Fruit fly (Drosophila melanogaster) whole organism, embryonic: ENCODE results near the gene CHES-1-like.
A peak's percentile ranks its signal among the peaks of the same experiment; 100 is the strongest.

Experiments used
- B-H2 ChIP-seq: fragments of 200-800 bp; sonication (Bioruptor generic); optimal IDR thresholded peaks from 2 replicates; lab custom pipeline; 2018; ENCODE audit warnings: missing biosample characterization, mild to moderate bottlenecking, missing genetic modification characterization
- Bgb ChIP-seq: fragments of 200-800 bp; sonication (Bioruptor generic); IDR thresholded peaks from 2 replicates; pipeline ENCODE4 v1.3.6; 2022; ENCODE audit warnings: missing biosample characterization, missing genetic modification characterization; ENCODE audit not compliant: partially characterized antibody
- C15 ChIP-seq: fragments of 200-800 bp; sonication (Bioruptor generic); IDR thresholded peaks from 3 replicates; pipeline ENCODE4 v1.3.6; 2022; ENCODE audit warnings: missing biosample characterization, missing genetic modification characterization
- CG10366 ChIP-seq: fragments of 200-800 bp; sonication (Bioruptor generic); IDR thresholded peaks from 2 replicates; pipeline ENCODE4 v1.3.6; 2022; ENCODE audit warnings: missing biosample characterization, missing genetic modification characterization
- CG12071 ChIP-seq: fragments of 200-800 bp; sonication (Bioruptor generic); optimal IDR thresholded peaks from 3 replicates; lab custom pipeline; 2018; ENCODE audit warnings: missing biosample characterization, mild to moderate bottlenecking, missing genetic modification characterization
- CG14014 ChIP-seq: fragments of 200-800 bp; sonication (Bioruptor generic); IDR thresholded peaks from 2 replicates; pipeline ENCODE4 v1.3.6; 2022; ENCODE audit warnings: missing biosample characterization, missing genetic modification characterization
- CG1647 ChIP-seq: fragments of 200-800 bp; sonication (Bioruptor generic); optimal IDR thresholded peaks from 3 replicates; lab custom pipeline; 2016; ENCODE audit warnings: missing biosample characterization, missing genetic modification characterization
- CG18764 ChIP-seq: fragments of 200-800 bp; sonication (Bioruptor generic); optimal IDR thresholded peaks from 3 replicates; lab custom pipeline; 2016; ENCODE audit warnings: missing biosample characterization, missing genetic modification characterization
- CG2889 ChIP-seq: fragments of 200-800 bp; sonication (Bioruptor generic); IDR thresholded peaks from 3 replicates; pipeline ENCODE4 v1.3.6; 2022; ENCODE audit warnings: missing biosample characterization, missing genetic modification characterization
- CG31365 ChIP-seq: fragments of 200-800 bp; sonication (Bioruptor generic); optimal IDR thresholded peaks from 2 replicates; lab custom pipeline; 2018; ENCODE audit warnings: missing biosample characterization, mild to moderate bottlenecking, missing genetic modification characterization
- CG31441 ChIP-seq: fragments of 200-800 bp; sonication (Bioruptor generic); IDR thresholded peaks from 2 replicates; pipeline ENCODE4 v1.3.6; 2022; ENCODE audit warnings: missing biosample characterization, missing genetic modification characterization
- CG3838 ChIP-seq: fragments of 200-800 bp; sonication (Bioruptor generic); optimal IDR thresholded peaks from 3 replicates; lab custom pipeline; 2016; ENCODE audit warnings: missing biosample characterization, missing genetic modification characterization
- CG4730 ChIP-seq: fragments of 200-800 bp; sonication (Bioruptor generic); IDR thresholded peaks from 2 replicates; pipeline ENCODE4 v1.3.6; 2022; ENCODE audit warnings: missing biosample characterization, missing genetic modification characterization
- CG6175 ChIP-seq: fragments of 200-800 bp; sonication (Bioruptor generic); IDR thresholded peaks from 3 replicates; pipeline ENCODE4 v1.3.6; 2022; ENCODE audit warnings: missing biosample characterization, missing genetic modification characterization
- CG6683 ChIP-seq: fragments of 200-800 bp; sonication (Bioruptor generic); optimal IDR thresholded peaks from 2 replicates; lab custom pipeline; 2017; ENCODE audit warnings: missing biosample characterization, mild to moderate bottlenecking, missing genetic modification characterization, missing genetic modification reagents
- CG6813 ChIP-seq: fragments of 200-800 bp; sonication (Bioruptor generic); optimal IDR thresholded peaks from 2 replicates; lab custom pipeline; 2017; ENCODE audit warnings: missing biosample characterization, missing genetic modification characterization, mild to moderate bottlenecking, moderate library complexity, missing genetic modification reagents
- CG8089 ChIP-seq: fragments of 200-800 bp; sonication (Bioruptor generic); optimal IDR thresholded peaks from 3 replicates; lab custom pipeline; 2016; ENCODE audit warnings: missing biosample characterization, missing genetic modification characterization
- CG8290 ChIP-seq, 3 experiments: fragments of 200-800 bp; sonication (Bioruptor generic); optimal IDR thresholded peaks; 2 replicates each; lab custom pipeline; 2016 to 2019; ENCODE audit warnings: missing biosample characterization in 3 of 3, missing genetic modification characterization in 3 of 3, mild to moderate bottlenecking in 2 of 3, moderate library complexity in 1 of 3
- Camta ChIP-seq: fragments of 200-800 bp; sonication (Bioruptor generic); optimal IDR thresholded peaks from 2 replicates; lab custom pipeline; 2016; ENCODE audit warnings: missing biosample characterization, missing genetic modification characterization
- Deaf1 ChIP-seq: fragments of 200-800 bp; optimal IDR thresholded peaks from 3 replicates; lab custom pipeline; 2019; ENCODE audit warnings: missing biosample characterization, mild to moderate bottlenecking, missing genetic modification characterization, moderate library complexity
- Dip3 ChIP-seq: fragments of 200-800 bp; sonication (Bioruptor generic); optimal IDR thresholded peaks from 3 replicates; lab custom pipeline; 2016; ENCODE audit warnings: missing biosample characterization, missing genetic modification characterization
- Drgx ChIP-seq: fragments of 200-800 bp; sonication (Bioruptor generic); IDR thresholded peaks from 2 replicates; pipeline ENCODE4 v1.3.6; 2022; ENCODE audit warnings: missing biosample characterization, missing genetic modification characterization
- Eip74EF ChIP-seq, 2 experiments: fragments of 200-800 bp in 1 of 2; fragments of >200 bp in 1 of 2; sonication (Bioruptor generic) in 1 of 2; optimal IDR thresholded peaks; 2 replicates each; lab custom pipeline; 2017 to 2019; ENCODE audit warnings: missing biosample characterization in 2 of 2, missing genetic modification characterization in 2 of 2, mild to moderate bottlenecking in 1 of 2, moderate library complexity in 1 of 2
- Gsc ChIP-seq: fragments of 200-800 bp; sonication (Bioruptor generic); IDR thresholded peaks from 2 replicates; pipeline ENCODE4 v1.3.6; 2022; ENCODE audit warnings: missing biosample characterization, missing genetic modification characterization
- NC2α ChIP-seq: fragments of 200-800 bp; sonication (Bioruptor generic); optimal IDR thresholded peaks from 2 replicates; lab custom pipeline; 2016; ENCODE audit warnings: missing biosample characterization, missing genetic modification characterization
- NK7.1 ChIP-seq: fragments of 200-800 bp; sonication (Bioruptor generic); optimal IDR thresholded peaks from 3 replicates; lab custom pipeline; 2016; ENCODE audit warnings: missing biosample characterization, missing genetic modification characterization
- NfI ChIP-seq: fragments of 200-800 bp; sonication (Bioruptor generic); optimal IDR thresholded peaks from 3 replicates; lab custom pipeline; 2018; ENCODE audit warnings: missing biosample characterization, mild to moderate bottlenecking, missing genetic modification characterization, moderate library complexity
- cas ChIP-seq: fragments of 200-800 bp; sonication (Bioruptor generic); IDR thresholded peaks from 2 replicates; pipeline ENCODE4 v1.3.6; 2022; ENCODE audit warnings: missing biosample characterization, missing genetic modification characterization
- dati ChIP-seq: fragments of 200-800 bp; sonication (Bioruptor generic); IDR thresholded peaks from 2 replicates; pipeline ENCODE4 v1.3.6; 2022; ENCODE audit warnings: missing biosample characterization, missing genetic modification characterization
- disco-r ChIP-seq: fragments of 200-800 bp; sonication (Bioruptor generic); optimal IDR thresholded peaks from 2 replicates; lab custom pipeline; 2016; ENCODE audit warnings: missing biosample characterization, missing genetic modification characterization
- gcm ChIP-seq: fragments of 200-800 bp; sonication (Bioruptor generic); optimal IDR thresholded peaks from 2 replicates; lab custom pipeline; 2019; ENCODE audit warnings: missing biosample characterization, mild to moderate bottlenecking, missing genetic modification characterization, moderate library complexity
- gcm2 ChIP-seq: fragments of 200-800 bp; sonication (Bioruptor generic); optimal IDR thresholded peaks from 2 replicates; lab custom pipeline; 2016; ENCODE audit warnings: missing biosample characterization, missing genetic modification characterization
- knrl ChIP-seq: fragments of 200-800 bp; sonication (Bioruptor generic); IDR thresholded peaks from 3 replicates; pipeline ENCODE4 v1.3.6; 2022; ENCODE audit warnings: missing biosample characterization, missing genetic modification characterization; ENCODE audit not compliant: partially characterized antibody
- lov ChIP-seq, 2 experiments: fragments of 200-800 bp in 1 of 2; fragments of >200 bp in 1 of 2; sonication (Bioruptor generic) in 1 of 2; IDR thresholded peaks in 1 of 2; optimal IDR thresholded peaks in 1 of 2; 2 replicates in 1 of 2; 3 replicates in 1 of 2; pipeline versions ENCODE4 v1.3.6 to Lab custom; 2017 to 2022; ENCODE audit warnings: missing biosample characterization in 1 of 2, missing genetic modification characterization in 1 of 2
- mld ChIP-seq: fragments of 200-800 bp; sonication (Bioruptor generic); IDR thresholded peaks from 3 replicates; pipeline ENCODE4 v1.3.6; 2022; ENCODE audit warnings: missing biosample characterization, missing genetic modification characterization; ENCODE audit not compliant: partially characterized antibody
- oc ChIP-seq: fragments of 200-800 bp; sonication (Bioruptor generic); optimal IDR thresholded peaks from 2 replicates; lab custom pipeline; 2018; ENCODE audit warnings: missing biosample characterization, mild to moderate bottlenecking, missing genetic modification characterization, moderate library complexity
- schlank ChIP-seq: fragments of 200-800 bp; sonication (Bioruptor generic); optimal IDR thresholded peaks from 2 replicates; lab custom pipeline; 2018; ENCODE audit warnings: missing biosample characterization, mild to moderate bottlenecking, missing genetic modification characterization
- sisA ChIP-seq: fragments of 200-800 bp; sonication (Bioruptor generic); IDR thresholded peaks from 2 replicates; pipeline ENCODE4 v1.3.6; 2022; ENCODE audit warnings: missing biosample characterization, missing genetic modification characterization
- sna ChIP-seq: fragments of 200-800 bp; sonication (Bioruptor generic); IDR thresholded peaks from 2 replicates; pipeline ENCODE4 v1.3.6; 2022; ENCODE audit warnings: missing biosample characterization, missing genetic modification characterization; ENCODE audit not compliant: partially characterized antibody
- tap ChIP-seq: fragments of 200-800 bp; optimal IDR thresholded peaks from 3 replicates; lab custom pipeline; 2019; ENCODE audit warnings: missing biosample characterization, mild to moderate bottlenecking, missing genetic modification characterization, moderate library complexity
- ttk ChIP-seq: fragments of 200-800 bp; sonication (Bioruptor generic); IDR thresholded peaks from 2 replicates; pipeline ENCODE4 v2.1.2; 2022; ENCODE audit warnings: missing biosample characterization, missing genetic modification characterization

The CHES-1-like gene

dm6 chrX:7700239-7700793 is 8.9 kb downstream of the CHES-1-like start (continued):
- TF ChIP-seq CG2889 (GFP tag; lab: Robert Waterston, UW) (peak; percentile 94), B-H2 (GFP tag; lab: Kevin White, UChicago) (peak; percentile 95), CG3838 (GFP tag; lab: Kevin White, UChicago) (peak; percentile 76), CG12071 (GFP tag; lab: Kevin White, UChicago) (peak; percentile 96), dati (peak; percentile 85), Bgb (GFP tag; lab: Robert Waterston, UW) (no peak), CG31365 (peak; percentile 70), CG8290 (GFP tag; optimal IDR thresholded peaks at IDR 0.05; lab: Kevin White, UChicago) (peak; percentile 18), CG8290 (tag; optimal IDR thresholded peaks at IDR 0.05; lab: Kevin White, UChicago) (peak in 1 of 2 experiments; percentile 99), schlank (tag; lab: Kevin White, UChicago) (peak; percentile 87), CG10366 (peak; percentile 96), Gsc (GFP tag; lab: Robert Waterston, UW) (peak; percentile 85), NC2α (GFP tag; lab: Kevin White, UChicago) (peak; percentile 80), disco-r (GFP tag; lab: Kevin White, UChicago) (peak; percentile 83), sna (no peak), knrl (GFP tag; lab: Robert Waterston, UW) (no peak), CG14014 (GFP tag; lab: Robert Waterston, UW) (peak; percentile 95), CG6683 (peak; percentile 70), CG6813 (peak; percentile 81), CG6175 (GFP tag; lab: Robert Waterston, UW) (peak; percentile 91), gcm (GFP tag; lab: Kevin White, UChicago) (peak; percentile 77), oc (tag; lab: Kevin White, UChicago) (peak; percentile 86), cas (GFP tag; lab: Robert Waterston, UW) (peak; percentile 80), CG31441 (GFP tag; lab: Robert Waterston, UW) (peak; percentile 89), NK7.1 (GFP tag; lab: Kevin White, UChicago) (peak; percentile 87), mld (GFP tag; lab: Robert Waterston, UW) (no peak), ttk (peak; percentile 95), Eip74EF (GFP tag; optimal IDR thresholded peaks at IDR 0.05; lab: Kevin White, UChicago) (peak in 1 of 2 experiments; percentile 78), gcm2 (peak; percentile 82), Camta (GFP tag; lab: Kevin White, UChicago) (peak; percentile 76), CG4730 (GFP tag; lab: Robert Waterston, UW) (peak; percentile 89), CG1647 (GFP tag; lab: Kevin White, UChicago) (peak; percentile 87), CG18764 (GFP tag; lab: Kevin White, UChicago) (peak; percentile 84), Deaf1 (peak; percentile 59), Drgx (GFP tag; lab: Robert Waterston, UW) (peak; percentile 93), tap (peak; percentile 93), NfI (GFP tag; lab: Kevin White, UChicago) (peak; percentile 93), C15 (GFP tag; lab: Robert Waterston, UW) (peak; percentile 85; the same call in 2 of the 3 replicates), lov (optimal IDR thresholded peaks at IDR 0.05; lab: Kevin White, UChicago) (no peak), lov (GFP tag; IDR thresholded peaks at IDR 0.05; lab: Robert Waterston, UW) (peak; percentile 93; the same call in 2 of the 3 replicates), Dip3 (GFP tag; lab: Kevin White, UChicago) (peak; percentile 96), sisA (GFP tag; lab: Robert Waterston, UW) (peak; percentile 97), CG8089 (peak; percentile 86)
- TF ChIP-seq, all 482 proteins: peak for 415
